Fruit fly (Drosophila melanogaster) whole organism, embryonic: ENCODE data around the gene CG7149.

ENCODE experiments used
- Aef1 ChIP-seq: fragments of 200-800 bp; sonication (Bioruptor generic); IDR thresholded peaks from 3 replicates; pipeline ENCODE4 v1.3.6; 2022; ENCODE audit warnings: missing biosample characterization, missing genetic modification characterization
- BEAF-32 ChIP-seq: fragments of 200-800 bp; sonication (Bioruptor generic); optimal IDR thresholded peaks from 3 replicates; lab custom pipeline; 2017; ENCODE audit warnings: missing biosample characterization, missing genetic modification characterization, mild to moderate bottlenecking, moderate library complexity, missing genetic modification reagents
- CG10543 ChIP-seq: fragments of 200-800 bp; sonication (Bioruptor generic); optimal IDR thresholded peaks from 3 replicates; lab custom pipeline; 2017; ENCODE audit warnings: missing biosample characterization, mild to moderate bottlenecking, missing genetic modification characterization, moderate library complexity
- CG12155 ChIP-seq: fragments of 200-800 bp; sonication (Bioruptor generic); optimal IDR thresholded peaks from 3 replicates; lab custom pipeline; 2016; ENCODE audit warnings: missing biosample characterization, missing genetic modification characterization
- CG12391 ChIP-seq: fragments of 200-800 bp; sonication (Bioruptor generic); optimal IDR thresholded peaks from 3 replicates; lab custom pipeline; 2018; ENCODE audit warnings: missing biosample characterization, mild to moderate bottlenecking, missing genetic modification characterization, moderate library complexity
- CG12659 ChIP-seq: fragments of 200-800 bp; sonication (Bioruptor generic); optimal IDR thresholded peaks from 3 replicates; lab custom pipeline; 2017; ENCODE audit warnings: mild to moderate bottlenecking, missing biosample characterization, missing genetic modification reagents, missing genetic modification characterization
- CG13296 ChIP-seq: fragments of 200-800 bp; sonication (Bioruptor generic); optimal IDR thresholded peaks from 3 replicates; lab custom pipeline; 2018; ENCODE audit warnings: missing biosample characterization, mild to moderate bottlenecking, missing genetic modification characterization
- CG14710 ChIP-seq: fragments of 200-800 bp; sonication (Bioruptor generic); optimal IDR thresholded peaks from 3 replicates; lab custom pipeline; 2019; ENCODE audit warnings: missing biosample characterization, mild to moderate bottlenecking, missing genetic modification characterization, moderate library complexity
- CG14860 ChIP-seq: fragments of 200-800 bp; sonication (Bioruptor generic); IDR thresholded peaks from 3 replicates; pipeline ENCODE4 v1.3.6; 2022; ENCODE audit warnings: missing biosample characterization, missing genetic modification characterization; ENCODE audit not compliant: partially characterized antibody
- CG1603 ChIP-seq: fragments of 200-800 bp; sonication (Bioruptor generic); optimal IDR thresholded peaks from 2 replicates; lab custom pipeline; 2019; ENCODE audit warnings: missing biosample characterization, mild to moderate bottlenecking, missing genetic modification characterization, moderate library complexity
- CG16813 ChIP-seq: fragments of 200-800 bp; sonication (Bioruptor generic); IDR thresholded peaks from 3 replicates; pipeline ENCODE4 v1.3.6; 2022; ENCODE audit warnings: missing biosample characterization, missing genetic modification characterization; ENCODE audit not compliant: partially characterized antibody
- CG16815 ChIP-seq: fragments of 200-800 bp; sonication (Bioruptor generic); optimal IDR thresholded peaks from 3 replicates; lab custom pipeline; 2017; ENCODE audit warnings: missing biosample characterization, mild to moderate bottlenecking, missing genetic modification characterization
- CG17186 ChIP-seq: fragments of 200-800 bp; sonication (Bioruptor generic); optimal IDR thresholded peaks from 3 replicates; lab custom pipeline; 2017; ENCODE audit warnings: missing biosample characterization, missing genetic modification reagents, missing genetic modification characterization
- CG17359 ChIP-seq: fragments of 200-800 bp; sonication (Bioruptor generic); optimal IDR thresholded peaks from 3 replicates; lab custom pipeline; 2018; ENCODE audit warnings: missing biosample characterization, mild to moderate bottlenecking, missing genetic modification characterization, moderate library complexity
- CG17361 ChIP-seq: fragments of 200-800 bp; sonication (Bioruptor generic); IDR thresholded peaks from 3 replicates; pipeline ENCODE4 v1.3.6; 2022; ENCODE audit warnings: missing biosample characterization, missing genetic modification characterization
- CG17568 ChIP-seq: fragments of 200-800 bp; sonication (Bioruptor generic); optimal IDR thresholded peaks from 2 replicates; lab custom pipeline; 2018; ENCODE audit warnings: missing biosample characterization, mild to moderate bottlenecking, missing genetic modification characterization, moderate library complexity
- CG18476 ChIP-seq: fragments of 200-800 bp; sonication (Bioruptor generic); optimal IDR thresholded peaks from 2 replicates; lab custom pipeline; 2016; ENCODE audit warnings: missing biosample characterization, mild to moderate bottlenecking, missing genetic modification characterization
- CG18599 ChIP-seq: fragments of 200-800 bp; sonication (Bioruptor generic); optimal IDR thresholded peaks from 3 replicates; lab custom pipeline; 2017; ENCODE audit warnings: missing biosample characterization, missing genetic modification characterization, mild to moderate bottlenecking, moderate library complexity, missing genetic modification reagents
- CG2116 ChIP-seq: fragments of 200-800 bp; sonication (Bioruptor generic); optimal IDR thresholded peaks from 3 replicates; lab custom pipeline; 2018; ENCODE audit warnings: missing biosample characterization, mild to moderate bottlenecking, missing genetic modification characterization
- CG31224 ChIP-seq: fragments of 200-800 bp; sonication (Bioruptor generic); IDR thresholded peaks from 2 replicates; pipeline ENCODE4 v1.3.6; 2022; ENCODE audit warnings: missing biosample characterization, missing genetic modification characterization
- CG31441 ChIP-seq: fragments of 200-800 bp; sonication (Bioruptor generic); IDR thresholded peaks from 2 replicates; pipeline ENCODE4 v1.3.6; 2022; ENCODE audit warnings: missing biosample characterization, missing genetic modification characterization
- CG6791 ChIP-seq: fragments of 200-800 bp; sonication (Bioruptor generic); IDR thresholded peaks from 3 replicates; pipeline ENCODE4 v1.3.6; 2022; ENCODE audit warnings: missing biosample characterization, missing genetic modification characterization; ENCODE audit not compliant: partially characterized antibody
- CrebB ChIP-seq: fragments of 200-800 bp; sonication (Bioruptor generic); optimal IDR thresholded peaks from 3 replicates; lab custom pipeline; 2018; ENCODE audit warnings: missing biosample characterization, mild to moderate bottlenecking, missing genetic modification characterization
- Doc3 ChIP-seq: fragments of 200-800 bp; sonication (Bioruptor generic); IDR thresholded peaks from 3 replicates; pipeline ENCODE4 v1.3.6; 2022; ENCODE audit warnings: missing biosample characterization, missing genetic modification characterization; ENCODE audit not compliant: partially characterized antibody
- Dref ChIP-seq: fragments of 200-800 bp; sonication (Bioruptor generic); IDR thresholded peaks from 2 replicates; pipeline ENCODE4 v1.3.6; 2022; ENCODE audit warnings: missing biosample characterization, missing genetic modification characterization
- Eip74EF ChIP-seq, 2 experiments: fragments of 200-800 bp in 1 of 2; fragments of >200 bp in 1 of 2; sonication (Bioruptor generic) in 1 of 2; optimal IDR thresholded peaks; 2 replicates each; lab custom pipeline; 2017 to 2019; ENCODE audit warnings: missing biosample characterization in 2 of 2, missing genetic modification characterization in 2 of 2, mild to moderate bottlenecking in 1 of 2, moderate library complexity in 1 of 2
- Fer1 ChIP-seq: fragments of 200-800 bp; sonication (Bioruptor generic); optimal IDR thresholded peaks from 2 replicates; lab custom pipeline; 2017; ENCODE audit warnings: missing biosample characterization, mild to moderate bottlenecking, missing genetic modification characterization
- Jarid2 ChIP-seq: fragments of 200-800 bp; sonication (Bioruptor generic); optimal IDR thresholded peaks from 3 replicates; lab custom pipeline; 2017; ENCODE audit warnings: mild to moderate bottlenecking, missing biosample characterization, missing genetic modification reagents, missing genetic modification characterization
- MBD-R2 ChIP-seq: fragments of 200-800 bp; sonication (Bioruptor generic); IDR thresholded peaks from 2 replicates; pipeline ENCODE4 v1.3.6; 2022; ENCODE audit warnings: missing biosample characterization, missing genetic modification characterization
- MESR4 ChIP-seq: fragments of 200-800 bp; sonication (Bioruptor generic); optimal IDR thresholded peaks from 2 replicates; lab custom pipeline; 2018; ENCODE audit warnings: missing biosample characterization, mild to moderate bottlenecking, missing genetic modification characterization, moderate library complexity
- Med ChIP-seq: fragments of 200-800 bp; sonication (Bioruptor generic); peaks from one replicate; lab custom pipeline; 2016; ENCODE audit warnings: missing biosample characterization, missing genetic modification characterization, mild to moderate bottlenecking, inconsistent platforms, moderate library complexity
- Meics ChIP-seq: fragments of 200-800 bp; sonication (Bioruptor generic); optimal IDR thresholded peaks from 2 replicates; lab custom pipeline; 2017; ENCODE audit warnings: missing biosample characterization, mild to moderate bottlenecking, missing genetic modification characterization
- Nf-YA ChIP-seq: fragments of 200-800 bp; sonication (Bioruptor generic); IDR thresholded peaks from 2 replicates; pipeline ENCODE4 v1.3.6; 2022; ENCODE audit warnings: missing biosample characterization, missing genetic modification characterization
- PHDP ChIP-seq: fragments of 200-800 bp; sonication (Bioruptor generic); optimal IDR thresholded peaks from 3 replicates; lab custom pipeline; 2018; ENCODE audit warnings: missing biosample characterization, mild to moderate bottlenecking, missing genetic modification characterization, moderate library complexity
- Scr ChIP-seq: fragments of 200-800 bp; sonication (Bioruptor generic); IDR thresholded peaks from 2 replicates; pipeline ENCODE4 v1.3.6; 2022; ENCODE audit warnings: missing biosample characterization, missing genetic modification characterization; ENCODE audit not compliant: partially characterized antibody
- ato ChIP-seq: fragments of 200-800 bp; sonication (Bioruptor generic); IDR thresholded peaks from 2 replicates; pipeline ENCODE4 v1.3.6; 2022; ENCODE audit warnings: missing biosample characterization, missing genetic modification characterization; ENCODE audit not compliant: partially characterized antibody
- caup ChIP-seq: fragments of 200-800 bp; sonication (Bioruptor generic); optimal IDR thresholded peaks from 3 replicates; lab custom pipeline; 2017; ENCODE audit warnings: missing biosample characterization, mild to moderate bottlenecking, missing genetic modification characterization, moderate library complexity; ENCODE audit not compliant: severe bottlenecking
- chm ChIP-seq: fragments of 200-800 bp; sonication (Bioruptor generic); IDR thresholded peaks from 2 replicates; pipeline ENCODE4 v1.3.6; 2022; ENCODE audit warnings: missing biosample characterization, missing genetic modification characterization
- hb ChIP-seq: fragments of 200-800 bp; sonication (Bioruptor generic); IDR thresholded peaks from 3 replicates; pipeline ENCODE4 v1.3.6; 2022; ENCODE audit warnings: missing biosample characterization, missing genetic modification characterization; ENCODE audit not compliant: partially characterized antibody
- hbn ChIP-seq: fragments of 200-800 bp; sonication (Bioruptor generic); IDR thresholded peaks from 2 replicates; pipeline ENCODE4 v1.3.6; 2022; ENCODE audit warnings: missing biosample characterization, missing genetic modification characterization; ENCODE audit not compliant: partially characterized antibody
- lilli ChIP-seq: fragments of 200-800 bp; sonication (Bioruptor generic); optimal IDR thresholded peaks from 3 replicates; lab custom pipeline; 2016; ENCODE audit warnings: missing biosample characterization, missing genetic modification characterization
- lola ChIP-seq, 3 experiments: fragments of >200 bp in 2 of 3; fragments of 200-800 bp in 1 of 3; sonication (Bioruptor generic) in 1 of 3; optimal IDR thresholded peaks; 2 replicates each; lab custom pipeline; 2017 to 2019; ENCODE audit warnings: missing biosample characterization in 3 of 3, missing genetic modification characterization in 3 of 3, mild to moderate bottlenecking in 1 of 3, moderate library complexity in 1 of 3
- mirr ChIP-seq: fragments of 200-800 bp; sonication (Bioruptor generic); optimal IDR thresholded peaks from 3 replicates; lab custom pipeline; 2018; ENCODE audit warnings: missing biosample characterization, mild to moderate bottlenecking, missing genetic modification characterization
- row ChIP-seq: fragments of 200-800 bp; sonication (Bioruptor generic); IDR thresholded peaks from 3 replicates; pipeline ENCODE4 v1.3.6; 2022; ENCODE audit warnings: missing biosample characterization, missing genetic modification characterization
- sens ChIP-seq: fragments of 200-800 bp; sonication (Bioruptor generic); peaks from one replicate; lab custom pipeline; 2016; ENCODE audit warnings: missing biosample characterization, missing genetic modification characterization
- unc-4 ChIP-seq: fragments of 200-800 bp; sonication (Bioruptor generic); IDR thresholded peaks from 2 replicates; pipeline ENCODE4 v1.3.6; 2022; ENCODE audit warnings: missing biosample characterization, missing genetic modification characterization; ENCODE audit not compliant: partially characterized antibody
- z ChIP-seq: fragments of 200-800 bp; sonication (Bioruptor generic); IDR thresholded peaks from 3 replicates; pipeline ENCODE4 v1.3.6; 2022; ENCODE audit warnings: missing biosample characterization, missing genetic modification characterization

Gene CG7149

dm6 chr2L:7810519-7810918, 20.2 kb upstream of the CG7149 start, which contains the start of gene Cdc14 (continued):
- peak; percentile 45; the same call in 2 of the 3 replicates for TF ChIP-seq CG6791 (GFP tag; lab: Robert Waterston, UW)
- peak; percentile 16 for TF ChIP-seq mirr (GFP tag; lab: Kevin White, UChicago)
- peak; percentile 61 for TF ChIP-seq sens (GFP tag; lab: Kevin White, UChicago)
- TF ChIP-seq hbn (GFP tag; lab: Robert Waterston, UW) = peak; percentile 66
- peak; percentile 43; the same call in 1 of the 2 replicates for TF ChIP-seq chm (GFP tag; lab: Robert Waterston, UW)
- peak; percentile 31; the same call in 1 of the 3 replicates for TF ChIP-seq Doc3
- TF ChIP-seq CG17359 = peak; percentile 8
- no peak for TF ChIP-seq CG18599 (GFP tag; lab: Kevin White, UChicago)
- TF ChIP-seq Scr = peak; percentile 45
- peak; percentile 46 for TF ChIP-seq CG13296 (GFP tag; lab: Kevin White, UChicago)
- TF ChIP-seq CG16813 = peak; percentile 53; the same call in 2 of the 3 replicates
- TF ChIP-seq Eip74EF (GFP tag; optimal IDR thresholded peaks at IDR 0.05; lab: Kevin White, UChicago) = peak in 1 of 2 experiments; percentile 10
- TF ChIP-seq CrebB (tag; lab: Kevin White, UChicago) = peak; percentile 23
- TF ChIP-seq CG17361 (GFP tag; lab: Robert Waterston, UW) = no peak
- TF ChIP-seq Med = peak; percentile 90
- peak; percentile 29; the same call in 1 of the 2 replicates for TF ChIP-seq CG31441 (GFP tag; lab: Robert Waterston, UW)
- TF ChIP-seq CG14860 (GFP tag; lab: Robert Waterston, UW) = peak; percentile 38; the same call in 1 of the 3 replicates
- TF ChIP-seq Meics (GFP tag; lab: Kevin White, UChicago) = peak; percentile 32
- TF ChIP-seq CG12155 = no peak
- TF ChIP-seq CG31224 (GFP tag; lab: Robert Waterston, UW) = no peak
- peak; percentile 49 for TF ChIP-seq MESR4 (GFP tag; lab: Kevin White, UChicago)
- TF ChIP-seq Nf-YA (GFP tag; lab: Robert Waterston, UW) = no peak
- TF ChIP-seq CG1603 (tag; lab: Kevin White, UChicago) = peak; percentile 38
- no peak for TF ChIP-seq Aef1 (GFP tag; lab: Robert Waterston, UW)
- peak; percentile 21 for TF ChIP-seq PHDP (tag; lab: Kevin White, UChicago)
- TF ChIP-seq CG10543 (GFP tag; lab: Kevin White, UChicago) = no peak
- peak; percentile 61 for TF ChIP-seq unc-4
- peak; percentile 6 for TF ChIP-seq CG2116
- peak; percentile 44; the same call in 1 of the 2 replicates for TF ChIP-seq ato (GFP tag; lab: Robert Waterston, UW)
- TF ChIP-seq hb (GFP tag; lab: Robert Waterston, UW) = peak; percentile 53; the same call in 1 of the 3 replicates
- peak; percentile 3 for TF ChIP-seq CG12659
- no peak for TF ChIP-seq CG12391 (tag; lab: Kevin White, UChicago)
- TF ChIP-seq Fer1 (GFP tag; lab: Kevin White, UChicago) = peak; percentile 4
- peak; percentile 18 for TF ChIP-seq CG17186
- peak; percentile 54 for TF ChIP-seq Jarid2 (GFP tag; lab: Kevin White, UChicago)
- TF ChIP-seq MBD-R2 = peak; percentile 7; the same call in 1 of the 2 replicates
- peak; percentile 69 for TF ChIP-seq BEAF-32 (GFP tag; lab: Kevin White, UChicago)
- TF ChIP-seq caup (GFP tag; lab: Kevin White, UChicago) = peak; percentile 17
- peak; percentile 52 for TF ChIP-seq CG14710 (tag; lab: Kevin White, UChicago)
- no peak for TF ChIP-seq lilli
- peak; percentile 45 for TF ChIP-seq CG17568
- TF ChIP-seq row (GFP tag; lab: Robert Waterston, UW) = 0 out of 3 replicates have a peak, but pooled peaks have one; percentile 30
- TF ChIP-seq CG18476 (GFP tag; lab: Kevin White, UChicago) = no peak
- TF ChIP-seq lola (GFP tag; optimal IDR thresholded peaks at IDR 0.05; lab: Kevin White, UChicago) = no peak
- no peak for TF ChIP-seq CG16815 (GFP tag; lab: Kevin White, UChicago)
- TF ChIP-seq z (GFP tag; lab: Robert Waterston, UW) = peak; percentile 57; the same call in 2 of the 3 replicates
- TF ChIP-seq Dref = peak; percentile 72
